Worm (Caenorhabditis elegans) whole organism, L3 larva: ENCODE data around the gene gldi-7.

Experiments
- egl-27 ChIP-seq: sonication (generic microtip); optimal IDR thresholded peaks from 4 replicates; lab custom pipeline; 2017; ENCODE audit warnings: missing biosample characterization, missing genetic modification reagents, missing genetic modification characterization
- fos-1 ChIP-seq: fragments of 150-350 bp; optimal IDR thresholded peaks from 2 replicates; lab custom pipeline; 2014; ENCODE audit warnings: missing biosample characterization, missing genetic modification characterization
- nhr-11 ChIP-seq: fragments of 150-350 bp; optimal IDR thresholded peaks from 2 replicates; lab custom pipeline; 2014; ENCODE audit warnings: missing biosample characterization, missing genetic modification characterization

- TF ChIP-seq nhr-11 (tag; lab: Kevin White, UChicago) = no peak
- no peak for TF ChIP-seq egl-27
- no peak for TF ChIP-seq fos-1 (tag; lab: Kevin White, UChicago)
These were observed 51.7 kb downstream of the gldi-7 start for ce11 chrII:8479337-8479736.
